Worm (Caenorhabditis elegans) whole organism, young adult: ENCODE measurements around the gene R07A4.4.

ENCODE experiments used
- F10E7.11 ChIP-seq: sonication (generic microtip); optimal IDR thresholded peaks from 2 replicates; lab custom pipeline; 2017; ENCODE audit warnings: mild to moderate bottlenecking, missing genetic modification characterization, moderate library complexity, missing compliant biosample characterization
- T07F8.4 ChIP-seq: sonication (generic microtip); optimal IDR thresholded peaks from 2 replicates; lab custom pipeline; 2016; ENCODE audit warnings: mild to moderate bottlenecking, missing genetic modification characterization, moderate library complexity, missing compliant biosample characterization
- ceh-79 ChIP-seq: sonication (generic microtip); optimal IDR thresholded peaks from 2 replicates; lab custom pipeline; 2017; ENCODE audit warnings: mild to moderate bottlenecking, missing genetic modification characterization, missing compliant biosample characterization
- egrh-3 ChIP-seq: fragments of 200-800 bp; sonication (Bioruptor generic); IDR thresholded peaks from 2 replicates; pipeline ENCODE4 v1.3.6; 2022; ENCODE audit warnings: missing genetic modification reagents, missing genetic modification characterization, missing compliant biosample characterization
- gei-17 ChIP-seq: fragments of 200-800 bp; sonication (Bioruptor generic); optimal IDR thresholded peaks from 2 replicates; lab custom pipeline; 2018; ENCODE audit warnings: mild to moderate bottlenecking, missing genetic modification characterization, missing compliant biosample characterization
- hmg-1.2 ChIP-seq: fragments of 200-800 bp; sonication (Bioruptor generic); IDR thresholded peaks from 2 replicates; pipeline ENCODE4 v1.3.6; 2022; ENCODE audit warnings: missing genetic modification reagents, missing genetic modification characterization, missing compliant biosample characterization
- lag-1 ChIP-seq: fragments of 200-800 bp; sonication (Bioruptor generic); IDR thresholded peaks from 2 replicates; pipeline ENCODE4 v1.3.6; 2022; ENCODE audit warnings: missing genetic modification reagents, missing genetic modification characterization, missing compliant biosample characterization
- lsl-1 ChIP-seq: fragments of 200-800 bp; sonication (Bioruptor generic); optimal IDR thresholded peaks from 2 replicates; lab custom pipeline; 2018; ENCODE audit warnings: mild to moderate bottlenecking, missing genetic modification characterization, moderate library complexity, missing compliant biosample characterization
- sdz-38 ChIP-seq: sonication (generic microtip); optimal IDR thresholded peaks from 2 replicates; lab custom pipeline; 2016; ENCODE audit warnings: missing genotype, missing genetic modification characterization, missing compliant biosample characterization
- unc-130 ChIP-seq: sonication (generic microtip); optimal IDR thresholded peaks from 2 replicates; lab custom pipeline; 2016; ENCODE audit warnings: missing genetic modification reagents, missing genetic modification characterization, missing compliant biosample characterization
- unc-62 ChIP-seq: fragments of 150-350 bp; optimal IDR thresholded peaks from 2 replicates; lab custom pipeline; 2014; ENCODE audit warnings: missing biosample characterization, missing genetic modification reagents, missing genetic modification characterization

ce11 chrX:10766966-10767644 is 9.6 kb upstream of the R07A4.4 start:
- no peak for TF ChIP-seq sdz-38 (tag; lab: Kevin White, UChicago)
- TF ChIP-seq ceh-79 (tag; lab: Kevin White, UChicago) = no peak
- TF ChIP-seq hmg-1.2 (GFP tag; lab: Robert Waterston, UW) = no peak
- no peak for TF ChIP-seq lsl-1
- no peak for TF ChIP-seq T07F8.4
- TF ChIP-seq unc-62 (GFP tag; lab: Kevin White, UChicago) = no peak
- TF ChIP-seq unc-130 (GFP tag; lab: Kevin White, UChicago) = no peak
- no peak for TF ChIP-seq gei-17 (GFP tag; lab: Kevin White, UChicago)
- no peak for TF ChIP-seq lag-1 (GFP tag; lab: Robert Waterston, UW)
- TF ChIP-seq egrh-3 (GFP tag; lab: Robert Waterston, UW) = no peak
- no peak for TF ChIP-seq F10E7.11
